Fruit fly (Drosophila melanogaster) whole organism, wandering third instar larva: Measurements from ENCODE around the gene CG42718.

Experiments
- CG9705 ChIP-seq: fragments of 200-800 bp; sonication (Bioruptor generic); optimal IDR thresholded peaks from 2 replicates; lab custom pipeline; 2018; ENCODE audit warnings: missing biosample characterization, mild to moderate bottlenecking, missing genetic modification characterization
- Dfd ChIP-seq: fragments of >200 bp; optimal IDR thresholded peaks from 2 replicates; lab custom pipeline; 2017; ENCODE audit warnings: missing biosample characterization, missing genetic modification characterization
- HLH106 ChIP-seq: fragments of 200-800 bp; optimal IDR thresholded peaks from 3 replicates; lab custom pipeline; 2019; ENCODE audit warnings: missing biosample characterization, mild to moderate bottlenecking, missing genetic modification characterization, moderate library complexity
- Hr83 ChIP-seq: fragments of 200-300 bp; sonication (Bioruptor generic); optimal IDR thresholded peaks from 2 replicates; lab custom pipeline; 2016; ENCODE audit warnings: missing biosample characterization, mild to moderate bottlenecking, missing genetic modification characterization, moderate library complexity; ENCODE audit not compliant: poor library complexity, severe bottlenecking
- Myc ChIP-seq: fragments of >200 bp; optimal IDR thresholded peaks from 2 replicates; lab custom pipeline; 2017
- OdsH ChIP-seq: fragments of 200-800 bp; sonication (Bioruptor generic); optimal IDR thresholded peaks from 2 replicates; lab custom pipeline; 2016; ENCODE audit warnings: missing biosample characterization, mild to moderate bottlenecking, missing genetic modification characterization
- Rel ChIP-seq, 2 experiments: fragments of 200-800 bp; sonication (Bioruptor generic) in 1 of 2; optimal IDR thresholded peaks; 2 replicates in 1 of 2; 3 replicates in 1 of 2; lab custom pipeline; 2016 to 2019; ENCODE audit warnings: mild to moderate bottlenecking in 2 of 2, missing biosample characterization in 2 of 2, missing genetic modification characterization in 2 of 2, moderate library complexity in 1 of 2
- br ChIP-seq: fragments of 200-800 bp; sonication (Bioruptor generic); optimal IDR thresholded peaks from 2 replicates; lab custom pipeline; 2016; ENCODE audit warnings: missing biosample characterization, missing genetic modification characterization
- brk ChIP-seq: fragments of 200-800 bp; sonication (Bioruptor generic); optimal IDR thresholded peaks from 2 replicates; lab custom pipeline; 2016; ENCODE audit warnings: missing biosample characterization, mild to moderate bottlenecking, missing genetic modification characterization
- dmrt93B ChIP-seq: fragments of 200-800 bp; sonication (Bioruptor generic); optimal IDR thresholded peaks from 2 replicates; lab custom pipeline; 2018; ENCODE audit warnings: missing biosample characterization, mild to moderate bottlenecking, missing genetic modification characterization
- dsf ChIP-seq: sonication (Bioruptor generic); optimal IDR thresholded peaks from 2 replicates; lab custom pipeline; 2016; ENCODE audit warnings: missing biosample characterization, missing genetic modification characterization, borderline replicate concordance
- ey ChIP-seq: fragments of 200-800 bp; sonication (Bioruptor generic); optimal IDR thresholded peaks from 2 replicates; lab custom pipeline; 2016; ENCODE audit warnings: missing biosample characterization, missing genetic modification characterization
- foxo ChIP-seq, 2 experiments: fragments of 200-800 bp; sonication (Bioruptor generic); optimal IDR thresholded peaks; 2 replicates in 1 of 2; 3 replicates in 1 of 2; lab custom pipeline; 2016 to 2017; ENCODE audit warnings: missing biosample characterization in 2 of 2, missing genetic modification characterization in 2 of 2
- fru ChIP-seq: fragments of 200-800 bp; sonication (Bioruptor generic); optimal IDR thresholded peaks from 3 replicates; lab custom pipeline; 2016; ENCODE audit warnings: missing biosample characterization, mild to moderate bottlenecking, missing genetic modification characterization
- jim ChIP-seq: fragments of 175-275, 200-325 bp; sonication (Bioruptor generic); optimal IDR thresholded peaks from 2 replicates; lab custom pipeline; 2016; ENCODE audit warnings: missing biosample characterization, mild to moderate bottlenecking, missing genetic modification characterization
- lola ChIP-seq: fragments of >200 bp; optimal IDR thresholded peaks from 2 replicates; lab custom pipeline; 2017; ENCODE audit warnings: missing biosample characterization, missing genetic modification characterization
- pan ChIP-seq: fragments of >200 bp; optimal IDR thresholded peaks from 2 replicates; lab custom pipeline; 2017
- psq ChIP-seq: fragments of 200-800 bp; sonication (Bioruptor generic); optimal IDR thresholded peaks from 3 replicates; lab custom pipeline; 2017; ENCODE audit warnings: missing biosample characterization, mild to moderate bottlenecking, missing genetic modification characterization, moderate library complexity
- rgr ChIP-seq: fragments of 200-800 bp; sonication (Bioruptor generic); optimal IDR thresholded peaks from 3 replicates; lab custom pipeline; 2016; ENCODE audit warnings: missing biosample characterization, mild to moderate bottlenecking, missing genetic modification characterization
- sage ChIP-seq: fragments of 200-800 bp; sonication (Bioruptor generic); optimal IDR thresholded peaks from 2 replicates; lab custom pipeline; 2016; ENCODE audit warnings: missing biosample characterization, mild to moderate bottlenecking, missing genetic modification characterization
- sv ChIP-seq: fragments of 200-800 bp; sonication (Bioruptor generic); optimal IDR thresholded peaks from 3 replicates; lab custom pipeline; 2016; ENCODE audit warnings: missing biosample characterization, missing genetic modification characterization
- woc ChIP-seq: sonication (Bioruptor generic); optimal IDR thresholded peaks from 2 replicates; lab custom pipeline; 2016; ENCODE audit warnings: missing biosample characterization, mild to moderate bottlenecking, missing genetic modification characterization

The CG42718 gene

dm6 chr3L:16275391-16276017 is 45.6 kb downstream of the CG42718 start:
- TF ChIP-seq Dfd (no peak), fru (GFP tag; lab: Kevin White, UChicago) (no peak), br (GFP tag; lab: Kevin White, UChicago) (no peak), dsf (GFP tag; lab: Kevin White, UChicago) (no peak), sage (GFP tag; lab: Kevin White, UChicago) (no peak), woc (no peak), ey (GFP tag; lab: Kevin White, UChicago) (no peak), foxo (GFP tag; optimal IDR thresholded peaks at IDR 0.05; lab: Kevin White, UChicago) (no peak), pan (lab: Kevin White, UChicago) (no peak), Rel (GFP tag; optimal IDR thresholded peaks at IDR 0.05; lab: Kevin White, UChicago) (no peak), Rel (tag; optimal IDR thresholded peaks at IDR 0.05; lab: Kevin White, UChicago) (no peak), rgr (GFP tag; lab: Kevin White, UChicago) (no peak), Hr83 (no peak), lola (GFP tag; lab: Kevin White, UChicago) (no peak)

DNA sequence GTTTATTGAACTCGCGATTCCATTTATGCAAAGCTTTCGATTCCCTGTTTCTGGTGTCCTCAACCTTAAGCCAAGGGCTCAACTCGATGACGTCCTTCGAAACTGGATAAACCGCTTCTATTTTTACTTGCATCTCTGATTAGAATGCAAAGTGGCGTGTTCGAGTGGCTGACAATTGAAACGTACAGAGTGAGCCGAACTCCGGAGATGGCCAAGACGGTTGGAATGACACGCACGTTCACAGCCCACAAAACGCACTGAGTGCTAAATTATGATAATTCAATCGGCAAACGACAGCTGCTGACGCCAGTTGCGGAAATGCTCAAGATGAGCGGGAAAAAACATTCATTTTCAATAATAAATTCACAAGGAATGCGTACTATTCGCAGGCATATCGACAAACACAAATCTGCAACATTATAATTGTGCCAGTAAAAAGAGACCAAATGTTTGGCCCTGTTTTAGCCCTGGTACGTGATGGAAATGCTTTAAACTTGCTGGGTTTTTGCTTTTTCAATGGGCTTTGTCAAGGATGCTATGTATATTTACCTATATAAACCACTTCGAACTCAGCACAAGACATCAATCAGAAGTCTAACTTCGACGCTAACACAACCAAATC is 48.6 kb downstream of the CG42718 start, which contains the start of gene CG13066:
Gene CG13066 (plus strand): TSS at position 572 of the 622 bp plus-strand sequence.
- no peak for TF ChIP-seq lola (GFP tag; lab: Kevin White, UChicago)
- no peak for TF ChIP-seq brk (GFP tag; lab: Kevin White, UChicago)
- TF ChIP-seq Hr83, result no peak
- TF ChIP-seq br (GFP tag; lab: Kevin White, UChicago), result no peak
- TF ChIP-seq Myc, result no peak
- TF ChIP-seq Dfd, result no peak
- no peak for TF ChIP-seq Rel (GFP tag; optimal IDR thresholded peaks at IDR 0.05; lab: Kevin White, UChicago)
- TF ChIP-seq Rel (tag; optimal IDR thresholded peaks at IDR 0.05; lab: Kevin White, UChicago), result no peak
- no peak for TF ChIP-seq dmrt93B (GFP tag; lab: Kevin White, UChicago)
- no peak for TF ChIP-seq foxo (GFP tag; optimal IDR thresholded peaks at IDR 0.05; lab: Kevin White, UChicago)
- TF ChIP-seq OdsH (GFP tag; lab: Kevin White, UChicago), result no peak
- TF ChIP-seq CG9705 (GFP tag; lab: Kevin White, UChicago), result no peak
- no peak for TF ChIP-seq rgr (GFP tag; lab: Kevin White, UChicago)
- TF ChIP-seq jim, result no peak
- no peak for TF ChIP-seq sv
- no peak for TF ChIP-seq HLH106 (tag; lab: Kevin White, UChicago)
- TF ChIP-seq psq (GFP tag; lab: Kevin White, UChicago), result no peak
- TF ChIP-seq fru (GFP tag; lab: Kevin White, UChicago), result no peak
- no peak for TF ChIP-seq pan (lab: Kevin White, UChicago)
